Worm (Caenorhabditis elegans): ENCODE data around the gene ctsa-4.1.

ctsa-4.1 gene

DNA sequence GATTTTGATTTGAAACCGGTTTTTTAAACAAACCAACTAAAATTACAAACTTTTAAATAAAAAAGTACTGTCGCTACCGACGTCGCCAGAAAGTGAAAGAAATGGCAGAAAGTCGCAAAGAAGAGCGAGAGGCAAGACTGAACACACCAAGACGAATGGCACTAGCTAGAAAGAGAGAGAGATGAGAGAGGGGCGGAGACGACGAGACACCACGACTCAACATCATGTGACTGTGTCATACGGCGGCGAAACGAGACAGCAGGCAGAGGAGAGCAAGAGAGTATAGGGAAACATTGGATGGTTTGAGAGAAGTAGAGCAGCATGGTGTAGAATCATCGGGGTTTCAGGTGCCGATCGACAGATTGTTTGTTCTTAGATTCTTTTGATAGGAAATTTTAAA lies 18.4 kb upstream of the ctsa-4.1 start (continued):
- TF ChIP-seq ztf-25 (GFP tag; IDR thresholded peaks at IDR 0.05) (no peak), K11D2.4 (GFP tag; IDR thresholded peaks at IDR 0.05) (peak; percentile 80), B0336.3 (GFP tag; IDR thresholded peaks at IDR 0.05) (no peak), madf-6 (GFP tag; IDR thresholded peaks at IDR 0.05) (no peak), zim-3 (tag; optimal IDR thresholded peaks at IDR 0.05) (no peak), F22D6.2 (tag; optimal IDR thresholded peaks at IDR 0.05) (peak; percentile 52), attf-6 (GFP tag; IDR thresholded peaks at IDR 0.05) (no peak), die-1 (tag; optimal IDR thresholded peaks at IDR 0.05) (peak; percentile 35), ets-4 (GFP tag; optimal IDR thresholded peaks at IDR 0.05) (peak; percentile 48), madf-3 (GFP tag; IDR thresholded peaks at IDR 0.05) (0 out of 2 replicates have a peak, but pooled peaks have one; percentile 67), D2030.7 (GFP tag; IDR thresholded peaks at IDR 0.05) (no peak), rcor-1 (GFP tag; IDR thresholded peaks at IDR 0.05) (0 out of 2 replicates have a peak, but pooled peaks have one; percentile 28), unc-62 (GFP tag; optimal IDR thresholded peaks at IDR 0.05) (peak; percentile 88), tbx-9 (tag; optimal IDR thresholded peaks at IDR 0.05; ENCODE audit: borderline replicate concordance) (no peak), ceh-27 (GFP tag; optimal IDR thresholded peaks at IDR 0.05) (peak; percentile 87), ztf-6 (GFP tag; IDR thresholded peaks at IDR 0.05) (no peak), madf-8 (GFP tag; conservative IDR thresholded peaks at IDR 0.05) (no peak), T26A5.8 (tag; optimal IDR thresholded peaks at IDR 0.05) (no peak), pha-4 (tag; optimal IDR thresholded peaks at IDR 0.05) (peak; percentile 79), ekl-4 (GFP tag; IDR thresholded peaks at IDR 0.05) (peak; percentile 90), Y53G8AR.9 (GFP tag; conservative IDR thresholded peaks at IDR 0.05) (peak; percentile 78), F37B4.10 (GFP tag; IDR thresholded peaks at IDR 0.05) (no peak), lin-26 (GFP tag; IDR thresholded peaks at IDR 0.05) (peak; percentile 72; the same call in 1 of the 2 replicates), mxl-1 (tag; optimal IDR thresholded peaks at IDR 0.05) (no peak), snpc-3.4 (tag; optimal IDR thresholded peaks at IDR 0.05) (no peak), efl-1 (GFP tag; optimal IDR thresholded peaks at IDR 0.05) (no peak), B0035.1 (tag; optimal IDR thresholded peaks at IDR 0.05) (no peak), let-607 (tag; optimal IDR thresholded peaks at IDR 0.05) (peak in 1 of 2 experiments; percentile 71), lin-54 (GFP tag; optimal IDR thresholded peaks at IDR 0.05) (peak; percentile 72), xnd-1 (tag; optimal IDR thresholded peaks at IDR 0.05) (no peak), sea-2 (GFP tag; IDR thresholded peaks at IDR 0.05) (no peak)

DNA sequence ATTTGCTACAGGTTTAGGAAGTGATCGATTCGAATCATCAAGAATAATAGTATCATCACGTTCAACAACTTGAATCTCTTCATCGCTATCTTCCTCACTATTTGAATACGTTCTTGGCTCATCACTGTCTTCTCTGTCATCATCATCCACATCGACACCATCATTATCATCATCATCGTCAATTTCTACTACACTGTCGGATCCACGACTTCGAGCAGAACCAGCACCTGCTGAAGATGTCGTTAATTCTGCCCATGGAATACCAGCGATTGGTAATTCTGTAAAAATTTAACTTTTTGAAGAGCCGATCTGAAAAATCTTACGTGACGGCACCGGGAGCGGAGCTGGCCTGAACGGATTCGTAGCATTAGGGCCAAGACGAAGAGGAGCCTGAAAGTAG lies 16.8 kb upstream of the ctsa-4.1 start:
- TF ChIP-seq aptf-3 (GFP tag; IDR thresholded peaks at IDR 0.05) (no peak), rcor-1 (GFP tag; IDR thresholded peaks at IDR 0.05) (no peak), madf-8 (GFP tag; conservative IDR thresholded peaks at IDR 0.05) (no peak), mxl-1 (tag; optimal IDR thresholded peaks at IDR 0.05) (no peak), F57C9.4 (tag; optimal IDR thresholded peaks at IDR 0.05) (no peak), nhr-90 (tag; optimal IDR thresholded peaks at IDR 0.05) (no peak), nfya-2 (GFP tag; IDR thresholded peaks at IDR 0.05) (no peak), hlh-26 (GFP tag; conservative IDR thresholded peaks at IDR 0.05) (no peak), tlf-1 (GFP tag; optimal IDR thresholded peaks at IDR 0.05) (no peak), C06A6.2 (GFP tag; conservative IDR thresholded peaks at IDR 0.05) (no peak), attf-3 (GFP tag; conservative IDR thresholded peaks at IDR 0.05) (no peak), Y67H2A.10 (GFP tag; conservative IDR thresholded peaks at IDR 0.05) (no peak), ceh-91 (GFP tag; IDR thresholded peaks at IDR 0.05) (no peak), somi-1 (GFP tag; optimal IDR thresholded peaks at IDR 0.05) (no peak), tbp1 (GFP tag; optimal IDR thresholded peaks at IDR 0.05) (no peak)
